Worm (Caenorhabditis elegans) whole organism, late embryonic: ENCODE measurements around the gene srw-23.

Source experiments
- C08G9.2 ChIP-seq: sonication (generic microtip); optimal IDR thresholded peaks from 2 replicates; lab custom pipeline; 2016; ENCODE audit warnings: mild to moderate bottlenecking, missing genetic modification characterization, moderate library complexity, missing compliant biosample characterization
- F13H6.1 ChIP-seq: sonication (generic microtip); optimal IDR thresholded peaks from 2 replicates; lab custom pipeline; 2016; ENCODE audit warnings: missing genetic modification characterization, missing compliant biosample characterization
- ahr-1 ChIP-seq: sonication (generic microtip); optimal IDR thresholded peaks from 2 replicates; lab custom pipeline; 2016; ENCODE audit warnings: missing genetic modification characterization, missing compliant biosample characterization
- ceh-18 ChIP-seq: sonication (generic microtip); optimal IDR thresholded peaks from 2 replicates; lab custom pipeline; 2016; ENCODE audit warnings: missing genetic modification characterization, missing compliant biosample characterization
- ceh-2 ChIP-seq: sonication (generic microtip); optimal IDR thresholded peaks from 2 replicates; lab custom pipeline; 2016; ENCODE audit warnings: missing genotype, missing genetic modification characterization, missing compliant biosample characterization
- ceh-22 ChIP-seq: sonication (generic microtip); optimal IDR thresholded peaks from 2 replicates; lab custom pipeline; 2017; ENCODE audit warnings: missing biosample characterization, missing genetic modification characterization
- ceh-45 ChIP-seq: fragments of 200-800 bp; sonication (Bioruptor generic); IDR thresholded peaks from 2 replicates; pipeline ENCODE4 v1.3.6; 2022; ENCODE audit warnings: missing genetic modification reagents, missing genetic modification characterization, missing compliant biosample characterization
- ceh-48 ChIP-seq: sonication (generic microtip); optimal IDR thresholded peaks from 2 replicates; lab custom pipeline; 2016; ENCODE audit warnings: missing genetic modification characterization, inconsistent platforms, missing compliant biosample characterization
- che-1 ChIP-seq: sonication (generic microtip); optimal IDR thresholded peaks from 2 replicates; lab custom pipeline; 2016; ENCODE audit warnings: mild to moderate bottlenecking, missing genetic modification characterization, missing compliant biosample characterization
- elt-2 ChIP-seq: sonication (generic microtip); optimal IDR thresholded peaks from 2 replicates; lab custom pipeline; 2016; ENCODE audit warnings: missing genetic modification reagents, missing genetic modification characterization, missing compliant biosample characterization
- ets-4 ChIP-seq: sonication (generic microtip); optimal IDR thresholded peaks from 2 replicates; lab custom pipeline; 2016; ENCODE audit warnings: missing genetic modification characterization, missing compliant biosample characterization
- eyg-1 ChIP-seq: sonication (generic microtip); optimal IDR thresholded peaks from 2 replicates; lab custom pipeline; 2016; ENCODE audit warnings: missing genotype, missing genetic modification characterization, missing compliant biosample characterization
- fax-1 ChIP-seq: sonication (generic microtip); optimal IDR thresholded peaks from 2 replicates; lab custom pipeline; 2016; ENCODE audit warnings: missing genotype, missing genetic modification characterization, missing compliant biosample characterization
- gmeb-2 ChIP-seq: sonication (generic microtip); optimal IDR thresholded peaks from 2 replicates; lab custom pipeline; 2016; ENCODE audit warnings: missing genetic modification characterization, inconsistent platforms, missing compliant biosample characterization
- hlh-30 ChIP-seq: sonication (generic microtip); optimal IDR thresholded peaks from 2 replicates; lab custom pipeline; 2017; ENCODE audit warnings: antibody characterized with exemption, missing genetic modification characterization, missing compliant biosample characterization; ENCODE audit not compliant: insufficient read depth
- hlh-6 ChIP-seq: sonication (generic microtip); optimal IDR thresholded peaks from 2 replicates; lab custom pipeline; 2016; ENCODE audit warnings: missing genotype, missing genetic modification characterization, missing compliant biosample characterization
- hlh-8 ChIP-seq: sonication (generic microtip); optimal IDR thresholded peaks from 2 replicates; lab custom pipeline; 2016; ENCODE audit warnings: missing genotype, missing genetic modification characterization, missing compliant biosample characterization
- lin-11 ChIP-seq: fragments of 200-800 bp; sonication (Bioruptor generic); optimal IDR thresholded peaks from 2 replicates; lab custom pipeline; 2018; ENCODE audit warnings: mild to moderate bottlenecking, missing genetic modification characterization, missing compliant biosample characterization
- madf-2 ChIP-seq: sonication (generic microtip); optimal IDR thresholded peaks from 2 replicates; lab custom pipeline; 2017; ENCODE audit warnings: missing genetic modification characterization, missing compliant biosample characterization
- mec-3 ChIP-seq: sonication (generic microtip); optimal IDR thresholded peaks from 2 replicates; lab custom pipeline; 2016; ENCODE audit warnings: borderline replicate concordance, missing genetic modification characterization, missing compliant biosample characterization
- nhr-11 ChIP-seq: fragments of 150-350 bp; optimal IDR thresholded peaks from 2 replicates; lab custom pipeline; 2014; ENCODE audit warnings: missing biosample characterization, missing genetic modification characterization
- nhr-232 ChIP-seq: sonication (generic microtip); optimal IDR thresholded peaks from 2 replicates; lab custom pipeline; 2016; ENCODE audit warnings: missing genetic modification characterization, missing compliant biosample characterization
- npax-4 ChIP-seq: sonication (generic microtip); optimal IDR thresholded peaks from 2 replicates; lab custom pipeline; 2016; ENCODE audit warnings: missing genetic modification characterization, missing compliant biosample characterization
- odd-2 ChIP-seq: sonication (generic microtip); optimal IDR thresholded peaks from 2 replicates; lab custom pipeline; 2017; ENCODE audit warnings: antibody characterized with exemption, mild to moderate bottlenecking, missing genetic modification characterization, missing compliant biosample characterization
- pax-1 ChIP-seq: fragments of 150-350 bp; optimal IDR thresholded peaks from 2 replicates; lab custom pipeline; 2014; ENCODE audit warnings: missing biosample characterization, missing genetic modification characterization
- pha-2 ChIP-seq: sonication (generic microtip); optimal IDR thresholded peaks from 2 replicates; lab custom pipeline; 2017; ENCODE audit warnings: mild to moderate bottlenecking, missing genetic modification characterization, missing compliant biosample characterization
- pqm-1 ChIP-seq: sonication (generic microtip); optimal IDR thresholded peaks from 2 replicates; lab custom pipeline; 2016; ENCODE audit warnings: missing genetic modification characterization, missing compliant biosample characterization
- sdc-2 ChIP-seq: sonication (generic microtip); optimal IDR thresholded peaks from 2 replicates; lab custom pipeline; 2016; ENCODE audit warnings: missing genotype, missing genetic modification characterization, missing compliant biosample characterization
- sox-2 ChIP-seq: fragments of 200-800 bp; sonication (Bioruptor generic); IDR thresholded peaks from 2 replicates; pipeline ENCODE4 v1.3.6; 2022; ENCODE audit warnings: missing genetic modification reagents, missing genetic modification characterization, missing compliant biosample characterization
- sox-4 ChIP-seq: sonication (generic microtip); optimal IDR thresholded peaks from 2 replicates; lab custom pipeline; 2017; ENCODE audit warnings: mild to moderate bottlenecking, missing genetic modification characterization, inconsistent platforms, missing compliant biosample characterization
- syd-9 ChIP-seq: sonication (generic microtip); optimal IDR thresholded peaks from 2 replicates; lab custom pipeline; 2016; ENCODE audit warnings: mild to moderate bottlenecking, missing genetic modification characterization, moderate library complexity, missing compliant biosample characterization
- ttx-3 ChIP-seq: sonication (generic microtip); optimal IDR thresholded peaks from 2 replicates; lab custom pipeline; 2016; ENCODE audit warnings: missing genetic modification reagents, missing genetic modification characterization, missing compliant biosample characterization
- unc-42 ChIP-seq: sonication (generic microtip); optimal IDR thresholded peaks from 2 replicates; lab custom pipeline; 2016; ENCODE audit warnings: missing genotype, missing genetic modification characterization, missing compliant biosample characterization
- unc-86 ChIP-seq: sonication (generic microtip); optimal IDR thresholded peaks from 2 replicates; lab custom pipeline; 2016; ENCODE audit warnings: missing genetic modification characterization, missing compliant biosample characterization
- zip-5 ChIP-seq: sonication (generic microtip); optimal IDR thresholded peaks from 2 replicates; lab custom pipeline; 2016; ENCODE audit warnings: missing genetic modification characterization, missing compliant biosample characterization

srw-23 gene

DNA sequence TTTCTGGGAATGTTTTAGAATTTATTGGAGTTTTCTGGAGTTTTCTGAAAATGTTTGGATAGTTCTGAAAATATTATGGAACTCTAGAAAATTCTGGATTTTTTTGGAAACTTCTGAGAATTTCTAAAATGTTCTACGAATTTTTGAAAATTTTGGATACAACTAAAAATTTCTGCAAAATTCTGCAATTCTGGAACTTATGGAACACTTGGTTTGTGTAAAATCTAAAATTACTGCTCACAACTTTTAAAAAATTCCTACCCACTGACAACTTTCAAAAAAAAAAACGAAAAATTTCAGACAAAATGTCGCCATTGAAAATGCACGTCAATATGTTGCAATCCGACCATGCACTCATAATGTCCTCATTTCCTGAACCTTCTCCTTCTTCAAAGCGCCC, 30.9 kb downstream of the srw-23 start, which contains the start of gene nhr-262:
Gene nhr-262, plus strand, starts transcription at position 301 of the 400 bp plus-strand sequence.
- TF ChIP-seq sox-2 (GFP tag; lab: Robert Waterston, UW) (no peak), fax-1 (tag; lab: Kevin White, UChicago) (no peak), ceh-2 (tag; lab: Kevin White, UChicago) (no peak), sdc-2 (tag; lab: Kevin White, UChicago) (no peak), pha-2 (no peak), madf-2 (tag; lab: Kevin White, UChicago) (no peak), ceh-48 (no peak), syd-9 (tag; lab: Kevin White, UChicago) (no peak), ceh-18 (no peak), hlh-8 (no peak), mec-3 (tag; lab: Kevin White, UChicago) (no peak), ets-4 (tag; lab: Kevin White, UChicago) (no peak), ceh-22 (no peak), sox-4 (no peak)

DNA sequence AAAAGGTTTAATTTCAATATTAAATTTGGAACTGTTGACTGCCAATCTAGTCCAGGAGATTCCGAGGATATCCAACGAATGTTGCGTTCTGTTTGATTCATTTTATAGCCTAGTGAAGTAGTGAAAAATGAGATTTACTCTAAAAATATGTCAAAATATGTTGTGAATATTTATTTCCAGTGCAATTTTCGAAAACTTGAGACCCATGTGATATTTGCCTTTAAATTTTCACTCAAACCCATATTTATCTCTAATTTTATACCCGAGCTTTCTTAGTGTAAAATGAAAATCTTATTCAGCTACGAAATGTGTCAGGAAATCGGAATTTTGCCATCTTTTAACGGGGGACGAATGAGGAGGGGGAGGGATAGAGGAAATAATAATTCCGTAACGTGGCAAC, 36.1 kb downstream of the srw-23 start, which contains the start of gene F09C6.16:
Gene F09C6.16, minus strand, starts transcription at position 101 of the 400 bp plus-strand sequence.
- TF ChIP-seq nhr-232 (no peak), ahr-1 (no peak), C08G9.2 (tag; lab: Kevin White, UChicago) (no peak), F13H6.1 (tag; lab: Kevin White, UChicago) (no peak), eyg-1 (tag; lab: Kevin White, UChicago) (no peak), hlh-30 (tag; lab: Kevin White, UChicago) (no peak)

DNA sequence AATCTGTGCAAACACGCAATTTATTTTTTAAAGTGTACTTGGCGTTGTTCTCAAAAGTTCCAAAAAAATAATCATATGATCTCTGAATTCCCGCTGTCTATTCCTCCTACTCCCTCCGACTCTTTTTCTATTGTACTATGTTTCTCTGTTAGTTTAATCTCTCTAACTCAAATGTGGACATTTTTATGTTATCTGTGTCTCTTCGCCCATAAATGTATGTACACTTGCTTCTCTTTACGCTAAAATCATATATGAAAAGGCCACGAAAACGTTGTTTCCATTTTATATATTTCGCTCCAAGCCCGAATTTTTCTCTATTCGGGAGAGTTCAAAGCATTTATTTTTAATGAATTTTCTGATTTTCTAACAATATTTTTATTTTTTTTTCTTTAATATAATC, 37.1 kb downstream of the srw-23 start:
- TF ChIP-seq pqm-1 (no peak), ceh-45 (GFP tag; lab: Robert Waterston, UW) (no peak), zip-5 (tag; lab: Kevin White, UChicago) (no peak), sox-4 (no peak), che-1 (tag; lab: Kevin White, UChicago) (no peak), gmeb-2 (no peak), ttx-3 (tag; lab: Kevin White, UChicago) (no peak)
- TF ChIP-seq, all 69 proteins: peak for 0

DNA sequence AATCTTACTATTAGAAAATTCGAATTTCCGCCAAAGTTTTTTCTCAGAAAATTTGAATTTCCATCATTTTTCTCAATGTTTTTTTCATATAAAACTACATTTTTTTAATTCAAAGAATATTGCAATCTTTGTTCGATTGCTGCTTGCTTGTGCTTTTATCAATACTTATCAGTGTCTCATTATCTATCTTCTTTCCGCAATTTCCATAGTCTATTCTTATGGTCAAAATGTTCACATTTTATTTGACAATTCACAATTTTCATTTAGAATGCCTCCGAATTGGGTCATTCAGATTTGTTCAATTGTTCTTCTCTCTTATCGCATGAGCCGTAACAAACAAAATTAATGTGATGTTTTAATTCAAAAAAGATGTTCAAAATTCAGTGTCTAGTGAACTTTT, 37.6 kb downstream of the srw-23 start:
- TF ChIP-seq elt-2 (tag; lab: Kevin White, UChicago), result peak; percentile 14
- no peak for TF ChIP-seq unc-86 (tag; lab: Kevin White, UChicago)

DNA sequence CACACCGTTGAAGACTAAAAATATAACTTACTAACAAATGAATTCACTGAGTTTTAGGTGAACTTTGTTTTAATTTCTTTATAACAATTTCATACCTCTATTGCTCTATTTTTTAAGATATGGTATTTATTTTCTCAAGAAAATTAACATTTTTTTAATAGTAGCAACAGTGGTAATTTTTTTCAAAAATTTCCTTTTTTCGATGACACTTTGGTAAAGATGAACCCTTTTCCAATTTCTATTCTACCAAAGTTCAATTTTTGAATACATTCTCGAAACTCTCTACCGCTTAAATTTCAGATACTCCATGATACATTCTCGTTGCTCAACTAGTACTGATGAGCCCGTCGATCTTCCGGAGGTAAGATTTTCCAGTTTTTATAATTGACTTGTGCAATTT, 38.2 kb downstream of the srw-23 start, which contains the start of gene nhr-116:
Gene nhr-116, plus strand, starts transcription at position 301 of the 400 bp plus-strand sequence.
- TF ChIP-seq zip-5 (tag; lab: Kevin White, UChicago) (no peak), nhr-11 (no peak), odd-2 (tag; lab: Kevin White, UChicago) (no peak)
- TF ChIP-seq, all 69 proteins: peak for 0

DNA sequence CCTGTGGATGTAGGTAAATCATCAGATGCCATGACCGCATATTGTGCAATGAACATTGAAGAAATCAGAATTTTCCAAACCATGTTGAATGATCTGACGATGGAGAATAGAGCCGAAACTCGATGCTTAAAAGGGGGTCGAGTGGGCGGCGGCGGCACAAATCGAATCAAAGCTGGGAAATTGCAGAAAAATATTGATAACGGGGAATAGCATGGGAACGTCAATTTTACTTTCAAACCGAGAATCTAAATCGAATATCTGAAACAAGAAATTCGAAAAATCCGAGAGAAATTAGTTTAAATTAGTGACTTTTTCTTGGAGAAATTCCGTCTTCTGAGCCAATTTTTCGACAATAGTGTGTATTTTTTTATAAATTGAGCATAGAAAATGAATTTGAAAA, 42.3 kb downstream of the srw-23 start, which contains the start of gene F09C6.10:
Gene F09C6.10, minus strand, starts transcription at position 101 of the 400 bp plus-strand sequence.
- TF ChIP-seq hlh-6 (tag; lab: Kevin White, UChicago), result no peak
- no peak for TF ChIP-seq npax-4 (tag; lab: Kevin White, UChicago)
- TF ChIP-seq lin-11, result no peak
- no peak for TF ChIP-seq unc-42 (tag; lab: Kevin White, UChicago)
- TF ChIP-seq pax-1 (tag; lab: Kevin White, UChicago), result no peak
- TF ChIP-seq mec-3 (tag; lab: Kevin White, UChicago), result no peak
- no peak for TF ChIP-seq hlh-30 (tag; lab: Kevin White, UChicago)
